Fruit fly (Drosophila melanogaster): ENCODE results near the gene CG3407.

Gene CG3407

dm6 chr2L:3775767-3776351, 37.4 kb downstream of the CG3407 start (continued):
- TF ChIP-seq CG7372 (GFP tag; IDR thresholded peaks at IDR 0.05) (no peak), Deaf1 (tag; optimal IDR thresholded peaks at IDR 0.05) (no peak), CG17361 (GFP tag; IDR thresholded peaks at IDR 0.05) (peak; percentile 13; the same call in 1 of the 3 replicates), CG10959 (GFP tag; IDR thresholded peaks at IDR 0.05) (peak; percentile 55; the same call in 1 of the 2 replicates), Tbp (GFP tag; optimal IDR thresholded peaks at IDR 0.05) (no peak), pan (optimal IDR thresholded peaks at IDR 0.05) (peak in 1 of 2 experiments; percentile 76), pan (GFP tag; optimal IDR thresholded peaks at IDR 0.05 in 1 of 2, IDR thresholded peaks at IDR 0.05 in 1 of 2) (peak in 1 of 2 experiments; percentile 33), prd (optimal IDR thresholded peaks at IDR 0.05) (no peak), prd (GFP tag; IDR thresholded peaks at IDR 0.05) (peak; percentile 80; the same call in 2 of the 3 replicates), CG10654 (GFP tag; optimal IDR thresholded peaks at IDR 0.05) (no peak), CG13624 (GFP tag; optimal IDR thresholded peaks at IDR 0.05) (no peak), D19B (GFP tag; optimal IDR thresholded peaks at IDR 0.05) (peak; percentile 95), CG42726 (GFP tag; IDR thresholded peaks at IDR 0.05; ENCODE audit: partially characterized antibody) (no peak), gcm (GFP tag; optimal IDR thresholded peaks at IDR 0.05) (no peak), CG8944 (GFP tag; optimal IDR thresholded peaks at IDR 0.05) (no peak), Hand (GFP tag; optimal IDR thresholded peaks at IDR 0.05) (no peak), CG1792 (GFP tag; optimal IDR thresholded peaks at IDR 0.05) (no peak), CG13287 (GFP tag; IDR thresholded peaks at IDR 0.05; ENCODE audit: partially characterized antibody) (no peak), croc (GFP tag; conservative IDR thresholded peaks at IDR 0.05) (peak; percentile 40; the same call in 2 of the 3 replicates), Spps (tag; optimal IDR thresholded peaks at IDR 0.05) (peak; percentile 16), NfI (GFP tag; optimal IDR thresholded peaks at IDR 0.05) (no peak), CG14014 (GFP tag; IDR thresholded peaks at IDR 0.05) (no peak), CG16863 (GFP tag; optimal IDR thresholded peaks at IDR 0.05) (peak; percentile 52), CG6683 (GFP tag; optimal IDR thresholded peaks at IDR 0.05) (no peak), sima (GFP tag; optimal IDR thresholded peaks at IDR 0.05) (no peak), CG4707 (GFP tag; optimal IDR thresholded peaks at IDR 0.05) (no peak), slou (GFP tag; optimal IDR thresholded peaks at IDR 0.05) (no peak), CG1602 (GFP tag; optimal IDR thresholded peaks at IDR 0.05) (peak; percentile 23), CG7786 (GFP tag; optimal IDR thresholded peaks at IDR 0.05) (peak; percentile 33), Mes4 (GFP tag; optimal IDR thresholded peaks at IDR 0.05) (no peak), pum (GFP tag; optimal IDR thresholded peaks at IDR 0.05) (peak; percentile 39), Blimp-1 (GFP tag; optimal IDR thresholded peaks at IDR 0.05) (peak; percentile 36), Hr3 (GFP tag; optimal IDR thresholded peaks at IDR 0.05) (peak; percentile 10), ro (GFP tag; IDR thresholded peaks at IDR 0.05) (no peak), bigmax (GFP tag; optimal IDR thresholded peaks at IDR 0.05) (no peak), dmrt11E (tag; optimal IDR thresholded peaks at IDR 0.05) (peak; percentile 78), nerfin-2 (GFP tag; IDR thresholded peaks at IDR 0.05; ENCODE audit: partially characterized antibody) (no peak), CG12942 (GFP tag; optimal IDR thresholded peaks at IDR 0.05) (no peak), Dbx (GFP tag; IDR thresholded peaks at IDR 0.05) (no peak), az2 (GFP tag; optimal IDR thresholded peaks at IDR 0.05) (peak; percentile 45), Optix (GFP tag; IDR thresholded peaks at IDR 0.05) (no peak), CG4328 (GFP tag; optimal IDR thresholded peaks at IDR 0.05) (no peak), jumu (GFP tag; optimal IDR thresholded peaks at IDR 0.05) (peak; percentile 38), rib (GFP tag; IDR thresholded peaks at IDR 0.05) (no peak), fd3F (GFP tag; optimal IDR thresholded peaks at IDR 0.05) (no peak), PHDP (tag; optimal IDR thresholded peaks at IDR 0.05) (peak; percentile 19), bowl (GFP tag; IDR thresholded peaks at IDR 0.05) (peak; percentile 60; the same call in 1 of the 2 replicates), YL-1 (GFP tag; optimal IDR thresholded peaks at IDR 0.05) (no peak), CG6765 (GFP tag; optimal IDR thresholded peaks at IDR 0.05) (no peak), CG1024 (GFP tag; IDR thresholded peaks at IDR 0.05) (no peak), NK7.1 (GFP tag; optimal IDR thresholded peaks at IDR 0.05) (no peak)

All from whole organism, embryonic.